Worm (Caenorhabditis elegans): ENCODE data around the gene C18D4.6.

ce11 chrV:17500055-17500454, 38.1 kb downstream of the C18D4.6 start:
- no peak for TF ChIP-seq T22C8.4 (GFP tag; IDR thresholded peaks at IDR 0.05)
- TF ChIP-seq tab-1 (GFP tag; IDR thresholded peaks at IDR 0.05): no peak
- TF ChIP-seq ref-1 (GFP tag; conservative IDR thresholded peaks at IDR 0.05): no peak
